Worm (Caenorhabditis elegans): ENCODE results near the gene C27H6.9.
A peak's percentile ranks its signal among the peaks of the same experiment; 100 is the strongest.

The C27H6.9 gene

ce11 chrV:9976138-9976537 lies 6.5 kb upstream of the C27H6.9 start, which contains the start of gene unc-41:
Gene unc-41, minus strand, starts transcription at chrV:9976238.
- no peak for TF ChIP-seq daf-12 (tag; optimal IDR thresholded peaks at IDR 0.05)

- TF ChIP-seq nhr-111 (GFP tag; optimal IDR thresholded peaks at IDR 0.05) = no peak
- no peak for TF ChIP-seq spr-3 (GFP tag; optimal IDR thresholded peaks at IDR 0.05)
- no peak for TF ChIP-seq lin-13 (GFP tag; optimal IDR thresholded peaks at IDR 0.05)
- no peak for TF ChIP-seq dmd-6 (GFP tag; IDR thresholded peaks at IDR 0.05)
- TF ChIP-seq nhr-28 (tag; optimal IDR thresholded peaks at IDR 0.05) = no peak
- TF ChIP-seq ztf-11 (tag; optimal IDR thresholded peaks at IDR 0.05) = no peak
- no peak for TF ChIP-seq lim-7 (GFP tag; IDR thresholded peaks at IDR 0.05)
- TF ChIP-seq nhr-41 (GFP tag; IDR thresholded peaks at IDR 0.05) = no peak
- TF ChIP-seq hlh-30 (tag; optimal IDR thresholded peaks at IDR 0.05; ENCODE audit: insufficient read depth) = no peak
- no peak for TF ChIP-seq sdz-12 (GFP tag; optimal IDR thresholded peaks at IDR 0.05)
- TF ChIP-seq F10B5.3 (tag; optimal IDR thresholded peaks at IDR 0.05) = no peak
These were observed 5.5 kb upstream of the C27H6.9 start for ce11 chrV:9977211-9977610.

- TF ChIP-seq lsy-2 (tag; optimal IDR thresholded peaks at IDR 0.05) (peak in 1 of 2 experiments; percentile 41), ctbp-1 (GFP tag; IDR thresholded peaks at IDR 0.05) (0 out of 2 replicates have a peak, but pooled peaks have one; percentile 35), ztf-7 (tag; optimal IDR thresholded peaks at IDR 0.05) (no peak), mep-1 (tag; optimal IDR thresholded peaks at IDR 0.05) (peak; percentile 20), lin-38 (GFP tag; IDR thresholded peaks at IDR 0.05) (peak; percentile 52), nhr-102 (tag; optimal IDR thresholded peaks at IDR 0.05) (no peak), Y48G9A.11 (GFP tag; IDR thresholded peaks at IDR 0.05) (0 out of 2 replicates have a peak, but pooled peaks have one; percentile 11), hlh-11 (tag; optimal IDR thresholded peaks at IDR 0.05) (no peak), nhr-237 (tag; optimal IDR thresholded peaks at IDR 0.05) (no peak), arid-1 (GFP tag; conservative IDR thresholded peaks at IDR 0.05) (0 out of 2 replicates have a peak, but pooled peaks have one; percentile 25), pha-4 (GFP tag; IDR thresholded peaks at IDR 0.05) (0 out of 2 replicates have a peak, but pooled peaks have one; percentile 21), pha-4 (tag; optimal IDR thresholded peaks at IDR 0.05) (no peak), hmg-1.1 (GFP tag; IDR thresholded peaks at IDR 0.05) (0 out of 2 replicates have a peak, but pooled peaks have one; percentile 15), egl-43 (GFP tag; IDR thresholded peaks at IDR 0.05) (peak; percentile 65; the same call in 1 of the 2 replicates), Y105C5A.15 (GFP tag; IDR thresholded peaks at IDR 0.05) (no peak), rbr-2 (tag; optimal IDR thresholded peaks at IDR 0.05) (peak; percentile 65), set-16 (GFP tag; IDR thresholded peaks at IDR 0.05) (peak; percentile 29; the same call in 1 of the 2 replicates), unc-130 (GFP tag; optimal IDR thresholded peaks at IDR 0.05) (peak; percentile 11), aha-1 (tag) (peak; percentile 24)
These were observed 4.2 kb upstream of the C27H6.9 start for ce11 chrV:9978425-9978824.

- TF ChIP-seq madf-9 (GFP tag; conservative IDR thresholded peaks at IDR 0.05) = peak; percentile 74
- peak; percentile 67 for TF ChIP-seq unc-130 (GFP tag; optimal IDR thresholded peaks at IDR 0.05)
- TF ChIP-seq rbr-2 (tag; optimal IDR thresholded peaks at IDR 0.05) = peak; percentile 78
- TF ChIP-seq nhr-102 (tag; optimal IDR thresholded peaks at IDR 0.05) = peak; percentile 58
- peak; percentile 65; the same call in 1 of the 2 replicates for TF ChIP-seq php-3 (GFP tag; IDR thresholded peaks at IDR 0.05)
- peak; percentile 63 for TF ChIP-seq hlh-30 (tag; optimal IDR thresholded peaks at IDR 0.05; ENCODE audit: insufficient read depth)
- peak; percentile 38 for TF ChIP-seq nhr-25 (tag; optimal IDR thresholded peaks at IDR 0.05; ENCODE audit: borderline replicate concordance, insufficient read depth)
- TF ChIP-seq hif-1 (tag; optimal IDR thresholded peaks at IDR 0.05) = peak in 1 of 2 experiments; percentile 1
- peak; percentile 57; the same call in 1 of the 2 replicates for TF ChIP-seq dmd-8 (GFP tag; IDR thresholded peaks at IDR 0.05)
- peak; percentile 73 for TF ChIP-seq lin-13 (GFP tag; optimal IDR thresholded peaks at IDR 0.05)
- peak; percentile 75 for TF ChIP-seq mes-2 (tag; optimal IDR thresholded peaks at IDR 0.05; ENCODE audit: poor library complexity, severe bottlenecking)
- peak; percentile 59 for TF ChIP-seq nhr-48 (tag; optimal IDR thresholded peaks at IDR 0.05)
- peak; percentile 81 for TF ChIP-seq ceh-20 (GFP tag; IDR thresholded peaks at IDR 0.05)
- peak; percentile 77 for TF ChIP-seq vab-7 (GFP tag; IDR thresholded peaks at IDR 0.05)
- TF ChIP-seq nhr-77 (tag; optimal IDR thresholded peaks at IDR 0.05) = peak; percentile 16
- peak; percentile 78; the same call in 1 of the 2 replicates for TF ChIP-seq nhr-42 (GFP tag; IDR thresholded peaks at IDR 0.05)
- peak; percentile 50 for TF ChIP-seq nhr-28 (tag; optimal IDR thresholded peaks at IDR 0.05)
- TF ChIP-seq T26A8.4 (GFP tag; IDR thresholded peaks at IDR 0.05) = peak; percentile 85
- peak; percentile 56 for TF ChIP-seq spr-1 (tag; optimal IDR thresholded peaks at IDR 0.05)
These were observed 1.8 kb upstream of the C27H6.9 start, which contains the start of the genes ruvb-1 and tofu-1 for ce11 chrV:9980731-9981483. Gene ruvb-1, minus strand, starts transcription at chrV:9980802. Gene tofu-1, plus strand, starts transcription at chrV:9981147.

All from whole organism, L4 larva.